Fruit fly (Drosophila melanogaster): ENCODE measurements around the gene Fad2.

DNA sequence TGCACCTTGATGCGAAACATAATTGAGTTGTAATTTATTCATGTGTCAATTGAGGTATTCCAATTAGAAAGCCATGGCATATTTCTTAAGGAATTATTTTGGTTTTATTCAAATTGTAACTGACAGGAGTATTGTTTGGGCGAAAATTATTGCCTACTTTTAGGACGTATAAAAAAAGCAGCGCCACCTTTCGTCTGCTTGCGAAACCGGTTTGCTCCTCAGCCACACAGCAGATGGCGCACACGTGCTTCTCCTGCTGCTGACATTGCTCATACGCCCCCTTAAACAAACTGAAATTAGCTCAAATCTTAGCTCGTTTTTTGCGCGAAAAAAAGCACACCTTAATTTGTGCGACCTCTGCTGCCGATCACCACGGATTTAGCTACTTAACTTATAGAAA, 24.5 kb downstream of the Fad2 start:
- TF ChIP-seq h (GFP tag; optimal IDR thresholded peaks at IDR 0.05) (peak; percentile 55), Hr78 (GFP tag; optimal IDR thresholded peaks at IDR 0.05) (no peak), Hnf4 (GFP tag; optimal IDR thresholded peaks at IDR 0.05) (peak; percentile 43), CrebA (GFP tag; optimal IDR thresholded peaks at IDR 0.05; ENCODE audit: borderline replicate concordance) (no peak)

All from whole organism, wandering third instar larva.